Worm (Caenorhabditis elegans) whole organism, young adult: ENCODE measurements around the gene F59B10.5.

ENCODE experiments used
- B0035.1 ChIP-seq: sonication (generic microtip); optimal IDR thresholded peaks from 2 replicates; lab custom pipeline; 2016; ENCODE audit warnings: missing genetic modification characterization, mild to moderate bottlenecking, missing compliant biosample characterization, missing genotype, missing genetic modification reagents
- B0336.3 ChIP-seq: fragments of 200-800 bp; sonication (Bioruptor generic); IDR thresholded peaks from 2 replicates; pipeline ENCODE4 v1.3.6; 2022; ENCODE audit warnings: missing genetic modification characterization, missing compliant biosample characterization
- F39B2.1 ChIP-seq: fragments of 200-800 bp; sonication (Bioruptor generic); IDR thresholded peaks from 2 replicates; pipeline ENCODE4 v1.3.6; 2022; ENCODE audit warnings: missing genetic modification reagents, missing genetic modification characterization, missing compliant biosample characterization
- F52B5.7 ChIP-seq: sonication (generic microtip); optimal IDR thresholded peaks from 2 replicates; lab custom pipeline; 2016; ENCODE audit warnings: mild to moderate bottlenecking, missing genetic modification characterization, missing compliant biosample characterization
- F55B11.4 ChIP-seq: sonication (generic microtip); optimal IDR thresholded peaks from 2 replicates; lab custom pipeline; 2016; ENCODE audit warnings: missing compliant biosample characterization, missing genetic modification characterization, borderline replicate concordance; ENCODE audit not compliant: insufficient read depth
- K12H6.12 ChIP-seq: fragments of 200-800 bp; sonication (Bioruptor generic); optimal IDR thresholded peaks from 2 replicates; lab custom pipeline; 2018; ENCODE audit warnings: mild to moderate bottlenecking, missing genetic modification characterization, missing compliant biosample characterization
- T26A5.8 ChIP-seq: sonication (generic microtip); optimal IDR thresholded peaks from 2 replicates; lab custom pipeline; 2016; ENCODE audit warnings: missing genetic modification characterization, missing compliant biosample characterization
- Y95B8A.8 ChIP-seq: fragments of 200-800 bp; sonication (Bioruptor generic); IDR thresholded peaks from 2 replicates; pipeline ENCODE4 v1.3.6; 2022; ENCODE audit warnings: missing genetic modification reagents, missing genetic modification characterization, missing compliant biosample characterization
- akir-1 ChIP-seq: fragments of 200-800 bp; sonication (Bioruptor generic); optimal IDR thresholded peaks from 2 replicates; lab custom pipeline; 2018; ENCODE audit warnings: mild to moderate bottlenecking, missing genetic modification characterization, moderate library complexity, missing compliant biosample characterization
- ama-1 ChIP-seq, 3 experiments: fragments of 150-350 bp in 1 of 3; sonication (generic microtip) in 2 of 3; optimal IDR thresholded peaks; 2 replicates each; lab custom pipeline; 2014 to 2018; ENCODE audit warnings: missing biosample characterization in 2 of 3, missing genetic modification characterization in 2 of 3, missing genetic modification reagents in 2 of 3
- aptf-2 ChIP-seq: fragments of 200-800 bp; sonication (Bioruptor generic); conservative IDR thresholded peaks from 2 replicates; pipeline ENCODE4 v1.3.6; 2022; ENCODE audit warnings: missing genetic modification reagents, missing genetic modification characterization, missing compliant biosample characterization
- atf-7 ChIP-seq: sonication (generic microtip); optimal IDR thresholded peaks from 2 replicates; lab custom pipeline; 2017; ENCODE audit warnings: mild to moderate bottlenecking, missing genetic modification characterization, missing compliant biosample characterization
- attf-6 ChIP-seq: fragments of 200-800 bp; sonication (Bioruptor generic); IDR thresholded peaks from 2 replicates; pipeline ENCODE4 v1.3.6; 2022; ENCODE audit warnings: missing genetic modification reagents, missing genetic modification characterization, missing compliant biosample characterization
- ccch-3 ChIP-seq: fragments of 200-800 bp; sonication (Bioruptor generic); optimal IDR thresholded peaks from 2 replicates; lab custom pipeline; 2018; ENCODE audit warnings: mild to moderate bottlenecking, missing genetic modification characterization, missing compliant biosample characterization
- cebp-2 ChIP-seq: fragments of 200-800 bp; sonication (Bioruptor generic); IDR thresholded peaks from 2 replicates; pipeline ENCODE4 v1.3.6; 2022; ENCODE audit warnings: missing genetic modification characterization, missing compliant biosample characterization
- ceh-79 ChIP-seq: sonication (generic microtip); optimal IDR thresholded peaks from 2 replicates; lab custom pipeline; 2017; ENCODE audit warnings: mild to moderate bottlenecking, missing genetic modification characterization, missing compliant biosample characterization
- chd-7 ChIP-seq: sonication (generic microtip); optimal IDR thresholded peaks from 2 replicates; lab custom pipeline; 2016; ENCODE audit warnings: mild to moderate bottlenecking, missing genetic modification characterization, moderate library complexity, missing compliant biosample characterization
- egl-44 ChIP-seq: fragments of 200-800 bp; sonication (Bioruptor generic); IDR thresholded peaks from 2 replicates; pipeline ENCODE4 v1.3.6; 2022; ENCODE audit warnings: missing genetic modification reagents, missing genetic modification characterization, missing compliant biosample characterization
- ets-4 ChIP-seq: fragments of 200-800 bp; sonication (Bioruptor generic); optimal IDR thresholded peaks from 2 replicates; lab custom pipeline; 2018; ENCODE audit warnings: mild to moderate bottlenecking, missing genetic modification characterization, missing compliant biosample characterization
- hsf-1 ChIP-seq: fragments of 200-800 bp; sonication (Bioruptor generic); IDR thresholded peaks from 2 replicates; pipeline ENCODE4 v1.3.6; 2022; ENCODE audit warnings: missing genetic modification reagents, missing genetic modification characterization, missing compliant biosample characterization
- let-607 ChIP-seq, 2 experiments: fragments of 200-800 bp in 1 of 2; sonication (Bioruptor generic) in 1 of 2; sonication (generic microtip) in 1 of 2; optimal IDR thresholded peaks; 2 replicates each; lab custom pipeline; 2016 to 2018; ENCODE audit warnings: mild to moderate bottlenecking in 2 of 2, missing compliant biosample characterization in 2 of 2, missing genetic modification characterization in 2 of 2, moderate library complexity in 2 of 2, missing genotype in 1 of 2
- lin-40 ChIP-seq: sonication (generic microtip); optimal IDR thresholded peaks from 2 replicates; lab custom pipeline; 2016; ENCODE audit warnings: missing genetic modification characterization, mild to moderate bottlenecking, missing compliant biosample characterization, missing genotype, missing genetic modification reagents
- lir-1 ChIP-seq: fragments of 200-800 bp; sonication (Bioruptor generic); conservative IDR thresholded peaks from 2 replicates; pipeline ENCODE4 v1.3.6; 2022; ENCODE audit warnings: missing genetic modification reagents, missing genetic modification characterization, missing compliant biosample characterization
- lsy-27 ChIP-seq: sonication (generic microtip); optimal IDR thresholded peaks from 2 replicates; lab custom pipeline; 2017; ENCODE audit warnings: missing genetic modification characterization, mild to moderate bottlenecking, missing compliant biosample characterization, antibody characterized with exemption, missing genotype, borderline replicate concordance; ENCODE audit not compliant: insufficient read depth
- mcd-1 ChIP-seq: fragments of 200-800 bp; sonication (Bioruptor generic); IDR thresholded peaks from 2 replicates; pipeline ENCODE4 v1.3.6; 2022; ENCODE audit warnings: missing genetic modification reagents, missing genetic modification characterization, missing compliant biosample characterization
- mel-28 ChIP-seq: sonication (generic microtip); optimal IDR thresholded peaks from 2 replicates; lab custom pipeline; 2016; ENCODE audit warnings: borderline replicate concordance, mild to moderate bottlenecking, missing genetic modification characterization, missing compliant biosample characterization
- mes-4 ChIP-seq: sonication (generic microtip); optimal IDR thresholded peaks from 2 replicates; lab custom pipeline; 2016; ENCODE audit warnings: missing genotype, missing genetic modification characterization, missing compliant biosample characterization
- nfyb-1 ChIP-seq: fragments of 200-800 bp; sonication (Bioruptor generic); IDR thresholded peaks from 2 replicates; pipeline ENCODE4 v1.3.6; 2022; ENCODE audit warnings: missing genetic modification reagents, missing genetic modification characterization, missing compliant biosample characterization
- nhr-27 ChIP-seq: fragments of 200-800 bp; sonication (Bioruptor generic); optimal IDR thresholded peaks from 2 replicates; lab custom pipeline; 2018; ENCODE audit warnings: mild to moderate bottlenecking, missing genetic modification characterization, moderate library complexity, missing compliant biosample characterization
- nhr-90 ChIP-seq: sonication (generic microtip); optimal IDR thresholded peaks from 2 replicates; lab custom pipeline; 2016; ENCODE audit warnings: missing genotype, mild to moderate bottlenecking, missing genetic modification characterization, missing compliant biosample characterization
- pbrm-1 ChIP-seq: fragments of 200-800 bp; sonication (Bioruptor generic); IDR thresholded peaks from 2 replicates; pipeline ENCODE4 v1.3.6; 2022; ENCODE audit warnings: missing genetic modification reagents, missing genetic modification characterization, missing compliant biosample characterization
- pha-4 ChIP-seq: fragments of 150-350 bp; sonication (generic microtip); optimal IDR thresholded peaks from 2 replicates; lab custom pipeline; 2014; ENCODE audit warnings: missing biosample characterization, missing genetic modification reagents, missing genetic modification characterization
- rcor-1 ChIP-seq: fragments of 200-800 bp; sonication (Bioruptor generic); IDR thresholded peaks from 2 replicates; pipeline ENCODE4 v1.3.6; 2022; ENCODE audit warnings: missing genetic modification reagents, missing genetic modification characterization, missing compliant biosample characterization
- repo-1 ChIP-seq: sonication (generic microtip); optimal IDR thresholded peaks from 2 replicates; lab custom pipeline; 2017; ENCODE audit warnings: mild to moderate bottlenecking, missing genetic modification characterization, missing compliant biosample characterization
- rpc-1 ChIP-seq, 2 experiments: fragments of 150-350 bp in 1 of 2; sonication (generic microtip) in 1 of 2; optimal IDR thresholded peaks; 2 replicates each; lab custom pipeline; 2014 to 2018; ENCODE audit warnings: missing biosample characterization in 1 of 2, missing genetic modification characterization in 1 of 2, missing genetic modification reagents in 1 of 2, missing genotype in 1 of 2
- snpc-1.3 ChIP-seq: sonication (generic microtip); optimal IDR thresholded peaks from 2 replicates; lab custom pipeline; 2017; ENCODE audit warnings: missing genetic modification characterization, mild to moderate bottlenecking, missing compliant biosample characterization, antibody characterized with exemption, moderate library complexity, missing genotype, missing genetic modification reagents; ENCODE audit not compliant: insufficient read depth
- tbp1 ChIP-seq: fragments of 200-800 bp; sonication (Bioruptor generic); optimal IDR thresholded peaks from 2 replicates; lab custom pipeline; 2018; ENCODE audit warnings: mild to moderate bottlenecking, missing genetic modification characterization, missing compliant biosample characterization
- tbx-9 ChIP-seq: sonication (generic microtip); optimal IDR thresholded peaks from 2 replicates; lab custom pipeline; 2016; ENCODE audit warnings: borderline replicate concordance, missing genetic modification characterization, inconsistent platforms, missing compliant biosample characterization
- tlf-1 ChIP-seq: fragments of 200-800 bp; sonication (Bioruptor generic); optimal IDR thresholded peaks from 2 replicates; lab custom pipeline; 2018; ENCODE audit warnings: mild to moderate bottlenecking, missing genetic modification characterization, missing compliant biosample characterization
- unc-62 ChIP-seq: fragments of 150-350 bp; optimal IDR thresholded peaks from 2 replicates; lab custom pipeline; 2014; ENCODE audit warnings: missing biosample characterization, missing genetic modification reagents, missing genetic modification characterization
- zfh-2 ChIP-seq: fragments of 200-800 bp; sonication (Bioruptor generic); conservative IDR thresholded peaks from 2 replicates; pipeline ENCODE4 v1.3.6; 2022; ENCODE audit warnings: missing genetic modification reagents, missing genetic modification characterization, missing compliant biosample characterization
- ztf-26 ChIP-seq: sonication (generic microtip); optimal IDR thresholded peaks from 2 replicates; lab custom pipeline; 2017; ENCODE audit warnings: missing genetic modification characterization, missing compliant biosample characterization
- ztf-6 ChIP-seq: fragments of 200-800 bp; sonication (Bioruptor generic); IDR thresholded peaks from 2 replicates; pipeline ENCODE4 v1.3.6; 2022; ENCODE audit warnings: missing genetic modification reagents, missing genetic modification characterization, missing compliant biosample characterization

The F59B10.5 gene

DNA sequence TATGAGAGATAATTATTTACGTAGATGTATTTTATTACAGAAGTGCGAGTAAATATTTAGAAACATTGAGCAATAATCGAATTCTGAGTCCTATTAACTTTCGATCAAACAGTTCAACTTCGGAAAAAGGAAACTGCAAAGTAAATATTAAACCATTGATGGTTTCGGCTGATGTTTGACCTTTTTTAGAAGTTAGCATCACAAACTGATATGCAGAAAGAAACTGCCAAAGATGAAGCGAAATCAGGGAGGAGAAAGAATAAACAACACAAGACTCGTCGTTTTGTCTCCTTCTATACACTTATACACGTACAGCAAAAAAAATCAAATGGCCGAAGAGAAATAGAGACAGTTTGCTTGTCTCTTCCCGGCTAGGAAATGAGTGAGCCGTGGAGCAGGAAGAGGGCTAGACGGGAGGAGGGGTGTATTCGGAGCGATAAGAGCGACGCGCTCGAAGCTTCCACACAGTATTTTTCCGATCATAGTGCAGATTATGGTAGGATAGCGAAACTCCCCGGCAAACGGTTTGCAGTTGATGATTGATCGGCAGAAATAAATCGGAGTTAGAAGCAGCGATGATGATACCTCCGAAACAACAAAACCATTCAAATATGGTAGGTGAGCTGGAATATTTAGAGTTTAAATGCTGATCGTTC is 33.2 kb upstream of the F59B10.5 start (continued):
- TF ChIP-seq tbp1 (GFP tag; lab: Kevin White, UChicago) (no peak), ets-4 (peak; percentile 38), T26A5.8 (tag; lab: Kevin White, UChicago) (no peak), aptf-2 (no peak), ceh-79 (tag; lab: Kevin White, UChicago) (no peak), chd-7 (tag; lab: Kevin White, UChicago) (peak; percentile 14), attf-6 (no peak), B0336.3 (GFP tag; lab: Robert Waterston, UW) (peak; percentile 39; the same call in 1 of the 2 replicates), hsf-1 (GFP tag; lab: Robert Waterston, UW) (0 out of 2 replicates have a peak, but pooled peaks have one; percentile 54), ztf-6 (GFP tag; lab: Robert Waterston, UW) (no peak)

DNA sequence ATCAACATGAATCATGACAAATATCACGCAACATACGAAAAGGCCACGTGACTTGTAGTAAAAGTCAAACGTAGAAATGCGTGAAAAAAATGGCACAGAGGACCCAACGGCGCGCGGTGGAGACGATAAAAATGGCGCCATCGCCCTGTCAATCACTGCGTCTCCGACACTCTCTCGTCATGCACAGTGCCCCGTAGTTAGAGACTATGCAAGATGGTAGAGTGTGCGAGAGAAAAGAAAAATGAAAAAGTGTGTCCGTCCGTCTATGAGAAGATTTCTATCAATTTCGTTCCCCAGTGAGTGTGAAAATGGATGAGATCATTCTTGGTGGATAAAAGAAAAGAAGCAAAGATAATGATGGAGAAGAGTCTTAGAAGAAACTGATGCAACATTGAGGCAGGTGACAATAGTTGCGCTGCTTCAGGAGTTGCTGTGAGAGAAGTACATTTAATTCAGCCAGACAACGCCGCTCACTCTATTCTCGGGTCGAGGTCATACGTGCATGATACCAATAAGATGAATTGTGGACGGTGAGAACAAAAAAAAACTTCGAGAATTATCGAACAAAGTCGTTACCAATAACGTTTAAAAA is 32.1 kb upstream of the F59B10.5 start:
- TF ChIP-seq F39B2.1 (GFP tag; lab: Robert Waterston, UW) (no peak), repo-1 (tag; lab: Kevin White, UChicago) (no peak), Y95B8A.8 (GFP tag; lab: Robert Waterston, UW) (0 out of 2 replicates have a peak, but pooled peaks have one; percentile 36), F52B5.7 (tag; lab: Kevin White, UChicago) (no peak), K12H6.12 (tag; lab: Kevin White, UChicago) (peak; percentile 16), hsf-1 (GFP tag; lab: Robert Waterston, UW) (peak; percentile 64), egl-44 (GFP tag; lab: Robert Waterston, UW) (no peak), nhr-90 (peak; percentile 55), tbp1 (GFP tag; lab: Kevin White, UChicago) (peak; percentile 55), cebp-2 (GFP tag; lab: Robert Waterston, UW) (no peak), mcd-1 (GFP tag; lab: Robert Waterston, UW) (peak; percentile 53), ztf-26 (peak; percentile 84), unc-62 (peak; percentile 16), zfh-2 (GFP tag; lab: Robert Waterston, UW) (peak; percentile 66), tbx-9 (tag; lab: Kevin White, UChicago) (no peak), akir-1 (GFP tag; lab: Kevin White, UChicago) (no peak), snpc-1.3 (tag; lab: Kevin White, UChicago) (no peak), B0035.1 (peak; percentile 9), lsy-27 (tag; lab: Kevin White, UChicago) (no peak), mes-4 (tag; lab: Kevin White, UChicago) (no peak), lin-40 (tag; lab: Kevin White, UChicago) (peak; percentile 15), ccch-3 (GFP tag; lab: Kevin White, UChicago) (no peak), rcor-1 (GFP tag; lab: Robert Waterston, UW) (no peak), atf-7 (tag; lab: Kevin White, UChicago) (peak; percentile 30), let-607 (tag; optimal IDR thresholded peaks at IDR 0.05; lab: Kevin White, UChicago) (peak in 1 of 2 experiments; percentile 19), pha-4 (peak; percentile 51), B0336.3 (GFP tag; lab: Robert Waterston, UW) (peak; percentile 73), tlf-1 (peak; percentile 59), lir-1 (GFP tag; lab: Robert Waterston, UW) (peak; percentile 15; the same call in 1 of the 2 replicates), ama-1 (optimal IDR thresholded peaks at IDR 0.05; lab: Kevin White, UChicago) (peak; percentile 79), ama-1 (GFP tag; optimal IDR thresholded peaks at IDR 0.05; lab: Kevin White, UChicago) (no peak), rpc-1 (optimal IDR thresholded peaks at IDR 0.05; lab: Kevin White, UChicago) (no peak), rpc-1 (tag; optimal IDR thresholded peaks at IDR 0.05; lab: Kevin White, UChicago) (no peak), mel-28 (tag; lab: Kevin White, UChicago) (no peak), nfyb-1 (GFP tag; lab: Robert Waterston, UW) (peak; percentile 67; the same call in 1 of the 2 replicates), pbrm-1 (GFP tag; lab: Robert Waterston, UW) (peak; percentile 8; the same call in 1 of the 2 replicates), F55B11.4 (tag; lab: Kevin White, UChicago) (no peak), nhr-27 (no peak)
